Worm (Caenorhabditis elegans) whole organism, L1 larva: ENCODE data around the gene ceeh-2.

Experiments
- aha-1 ChIP-seq: fragments of 150-350 bp; optimal IDR thresholded peaks from 2 replicates; lab custom pipeline; 2014; ENCODE audit warnings: missing biosample characterization, missing genetic modification characterization
- ceh-82 ChIP-seq, 3 experiments: fragments of 150-350 bp in 1 of 3; sonication (generic microtip) in 2 of 3; optimal IDR thresholded peaks; 2 replicates each; lab custom pipeline; 2014 to 2017; ENCODE audit warnings: missing biosample characterization in 3 of 3, missing genetic modification characterization in 3 of 3
- ces-1 ChIP-seq: fragments of 150-350 bp; optimal IDR thresholded peaks from 2 replicates; lab custom pipeline; 2014; ENCODE audit warnings: missing biosample characterization, missing genetic modification reagents, missing genetic modification characterization
- efl-1 ChIP-seq, 4 experiments: fragments of 150-350 bp; optimal IDR thresholded peaks in 3 of 4; peaks in 1 of 4; 1 replicate in 1 of 4; 2 replicates in 3 of 4; lab custom pipeline; 2014; ENCODE audit warnings: missing biosample characterization in 2 of 4, missing genetic modification characterization in 2 of 4, missing genetic modification reagents in 2 of 4
- efl-3 ChIP-seq: fragments of 200-800 bp; sonication (Bioruptor generic); optimal IDR thresholded peaks from 2 replicates; lab custom pipeline; 2018; ENCODE audit warnings: mild to moderate bottlenecking, missing genetic modification characterization, missing compliant biosample characterization
- fkh-10 ChIP-seq: sonication (generic microtip); optimal IDR thresholded peaks from 2 replicates; lab custom pipeline; 2017; ENCODE audit warnings: missing biosample characterization, missing genetic modification reagents, missing genetic modification characterization
- irx-1 ChIP-seq: sonication (generic microtip); optimal IDR thresholded peaks from 2 replicates; lab custom pipeline; 2016; ENCODE audit warnings: missing genetic modification characterization, missing compliant biosample characterization
- lsy-2 ChIP-seq, 2 experiments: fragments of 150-350 bp; optimal IDR thresholded peaks; 2 replicates each; lab custom pipeline; 2014; ENCODE audit warnings: missing biosample characterization in 2 of 2, missing genetic modification characterization in 2 of 2
- nhr-12 ChIP-seq: sonication (generic microtip); optimal IDR thresholded peaks from 2 replicates; lab custom pipeline; 2017; ENCODE audit warnings: missing biosample characterization, missing genetic modification characterization
- sup-37 ChIP-seq: fragments of 200-800 bp; sonication (Bioruptor generic); optimal IDR thresholded peaks from 2 replicates; lab custom pipeline; 2018; ENCODE audit warnings: mild to moderate bottlenecking, missing genetic modification characterization, missing compliant biosample characterization
- ztf-11 ChIP-seq, 2 experiments: sonication (generic microtip); optimal IDR thresholded peaks; 2 replicates each; lab custom pipeline; 2016 to 2017; ENCODE audit warnings: missing genetic modification characterization in 2 of 2, missing biosample characterization in 1 of 2, missing compliant biosample characterization in 1 of 2

DNA sequence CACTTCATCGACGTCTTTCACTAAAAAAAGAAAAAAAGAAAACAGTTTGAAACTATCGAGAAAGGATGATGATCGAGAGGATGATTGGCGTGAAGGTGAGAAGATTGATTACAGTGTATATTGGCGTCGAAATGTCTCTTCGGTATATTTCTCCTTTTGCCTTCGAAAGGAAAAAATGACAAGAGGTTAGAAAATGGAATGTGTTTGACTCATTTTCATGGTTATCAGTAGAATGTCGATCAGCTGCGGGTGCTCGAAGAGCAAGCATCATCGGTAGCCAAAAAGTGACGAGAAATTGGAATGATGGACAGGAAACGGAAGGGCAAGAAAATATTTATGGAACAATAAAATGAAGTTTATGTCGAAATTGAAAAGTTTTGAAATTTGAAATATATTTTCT, 23.9 kb downstream of the ceeh-2 start:
- TF ChIP-seq efl-1 (optimal IDR thresholded peaks at IDR 0.05; lab: Kevin White, UChicago) = no peak
- peak in 1 of 2 experiments; percentile 8 for TF ChIP-seq efl-1 (GFP tag; optimal IDR thresholded peaks at IDR 0.05 in 1 of 2; lab: Kevin White, UChicago)
- TF ChIP-seq fkh-10 (GFP tag; lab: Kevin White, UChicago) = no peak
- no peak for TF ChIP-seq aha-1 (tag; lab: Kevin White, UChicago)
- TF ChIP-seq nhr-12 = no peak
- TF ChIP-seq ztf-11 (tag; optimal IDR thresholded peaks at IDR 0.05; lab: Kevin White, UChicago) = no peak
- no peak for TF ChIP-seq sup-37 (GFP tag; lab: Kevin White, UChicago)
- no peak for TF ChIP-seq lsy-2 (tag; optimal IDR thresholded peaks at IDR 0.05; lab: Kevin White, UChicago)
- no peak for TF ChIP-seq efl-3
- TF ChIP-seq irx-1 = no peak
- no peak for TF ChIP-seq ceh-82 (tag; optimal IDR thresholded peaks at IDR 0.05; lab: Kevin White, UChicago)
- no peak for TF ChIP-seq ces-1 (GFP tag; lab: Kevin White, UChicago)
